Worm (Caenorhabditis elegans) whole organism, mixed stage, embryonic: ENCODE measurements around the gene F54F2.6.

Source experiments
- M03D4.4 ChIP-seq: sonication (generic microtip); optimal IDR thresholded peaks from 2 replicates; lab custom pipeline; 2017; ENCODE audit warnings: mild to moderate bottlenecking, missing genetic modification characterization, missing compliant biosample characterization
- bed-3 ChIP-seq: fragments of 200-800 bp; sonication (Bioruptor generic); optimal IDR thresholded peaks from 3 replicates; lab custom pipeline; 2018; ENCODE audit warnings: mild to moderate bottlenecking, missing genetic modification characterization, moderate library complexity, missing compliant biosample characterization
- blmp-1 ChIP-seq: fragments of 150-350 bp; optimal IDR thresholded peaks from 2 replicates; lab custom pipeline; 2014; ENCODE audit warnings: missing biosample characterization, missing genetic modification characterization
- ceh-83 ChIP-seq: fragments of 200-800 bp; sonication (Bioruptor generic); optimal IDR thresholded peaks from 2 replicates; lab custom pipeline; 2018; ENCODE audit warnings: mild to moderate bottlenecking, missing genetic modification characterization, missing compliant biosample characterization
- ces-1 ChIP-seq: fragments of 150-350 bp; optimal IDR thresholded peaks from 2 replicates; lab custom pipeline; 2014; ENCODE audit warnings: missing biosample characterization, missing genetic modification reagents, missing genetic modification characterization
- cnd-1 ChIP-seq: fragments of 200-800 bp; sonication (Bioruptor generic); optimal IDR thresholded peaks from 2 replicates; lab custom pipeline; 2018; ENCODE audit warnings: mild to moderate bottlenecking, missing genetic modification characterization, missing compliant biosample characterization
- drap-1 ChIP-seq: fragments of 200-800 bp; sonication (Bioruptor generic); optimal IDR thresholded peaks from 3 replicates; lab custom pipeline; 2018; ENCODE audit warnings: mild to moderate bottlenecking, missing genetic modification characterization, missing compliant biosample characterization
- elt-1 ChIP-seq: sonication (generic microtip); optimal IDR thresholded peaks from 2 replicates; lab custom pipeline; 2017; ENCODE audit warnings: missing genetic modification characterization, mild to moderate bottlenecking, missing compliant biosample characterization, antibody characterized with exemption, moderate library complexity, borderline replicate concordance; ENCODE audit not compliant: insufficient read depth
- elt-3 ChIP-seq: fragments of 150-350 bp; optimal IDR thresholded peaks from 2 replicates; lab custom pipeline; 2014; ENCODE audit warnings: missing biosample characterization, missing genetic modification characterization
- flh-1 ChIP-seq: fragments of 200-800 bp; sonication (Bioruptor generic); optimal IDR thresholded peaks from 2 replicates; lab custom pipeline; 2018; ENCODE audit warnings: mild to moderate bottlenecking, missing genetic modification characterization, moderate library complexity, missing compliant biosample characterization
- ham-2 ChIP-seq: fragments of 200-800 bp; sonication (Bioruptor generic); optimal IDR thresholded peaks from 2 replicates; lab custom pipeline; 2018; ENCODE audit warnings: mild to moderate bottlenecking, missing genetic modification characterization, missing compliant biosample characterization
- hlh-1 ChIP-seq: fragments of 150-350 bp; optimal IDR thresholded peaks from 2 replicates; lab custom pipeline; 2014; ENCODE audit warnings: missing biosample characterization, missing genetic modification reagents, missing genetic modification characterization
- lin-13 ChIP-seq: fragments of 150-350 bp; optimal IDR thresholded peaks from 2 replicates; lab custom pipeline; 2014; ENCODE audit warnings: missing biosample characterization, missing genetic modification characterization
- lin-32 ChIP-seq: fragments of 200-800 bp; sonication (Bioruptor generic); optimal IDR thresholded peaks from 2 replicates; lab custom pipeline; 2018; ENCODE audit warnings: mild to moderate bottlenecking, missing genetic modification characterization, missing compliant biosample characterization
- lsy-2 ChIP-seq: fragments of 150-350 bp; optimal IDR thresholded peaks from 2 replicates; lab custom pipeline; 2014; ENCODE audit warnings: missing biosample characterization, missing genetic modification characterization
- mab-5 ChIP-seq: fragments of 150-350 bp; optimal IDR thresholded peaks from 2 replicates; lab custom pipeline; 2014; ENCODE audit warnings: missing biosample characterization, missing genetic modification characterization
- mep-1 ChIP-seq: fragments of 150-350 bp; optimal IDR thresholded peaks from 2 replicates; lab custom pipeline; 2017; ENCODE audit warnings: missing biosample characterization, missing genetic modification reagents, missing genetic modification characterization, inconsistent platforms
- mls-2 ChIP-seq: sonication (generic microtip); optimal IDR thresholded peaks from 2 replicates; lab custom pipeline; 2016; ENCODE audit warnings: mild to moderate bottlenecking, missing genetic modification characterization, moderate library complexity, missing compliant biosample characterization
- nhr-12 ChIP-seq: fragments of 150-350 bp; optimal IDR thresholded peaks from 2 replicates; lab custom pipeline; 2014; ENCODE audit warnings: missing biosample characterization, missing genetic modification characterization
- nhr-2 ChIP-seq: fragments of 150-350 bp; optimal IDR thresholded peaks from 2 replicates; lab custom pipeline; 2014; ENCODE audit warnings: missing biosample characterization, missing genetic modification characterization
- nhr-237 ChIP-seq: fragments of 150-350 bp; optimal IDR thresholded peaks from 2 replicates; lab custom pipeline; 2014; ENCODE audit warnings: missing biosample characterization, missing genetic modification characterization
- nhr-76 ChIP-seq: sonication (generic microtip); optimal IDR thresholded peaks from 2 replicates; lab custom pipeline; 2017; ENCODE audit warnings: missing biosample characterization, missing genetic modification characterization
- pha-4 ChIP-seq: fragments of 150-350 bp; optimal IDR thresholded peaks from 2 replicates; lab custom pipeline; 2018; ENCODE audit warnings: missing biosample characterization, missing genetic modification reagents, missing genetic modification characterization
- snpc-4 ChIP-seq: fragments of 150-350 bp; optimal IDR thresholded peaks from 2 replicates; lab custom pipeline; 2014; ENCODE audit warnings: missing biosample characterization, missing genetic modification characterization
- sptf-1 ChIP-seq: sonication (generic microtip); optimal IDR thresholded peaks from 2 replicates; lab custom pipeline; 2017; ENCODE audit warnings: mild to moderate bottlenecking, missing genetic modification characterization, moderate library complexity, missing compliant biosample characterization
- tbx-8 ChIP-seq: fragments of 200-800 bp; sonication (Bioruptor generic); optimal IDR thresholded peaks from 2 replicates; lab custom pipeline; 2018; ENCODE audit warnings: mild to moderate bottlenecking, missing genetic modification characterization, moderate library complexity, missing compliant biosample characterization
- unc-120 ChIP-seq: sonication (generic microtip); optimal IDR thresholded peaks from 2 replicates; lab custom pipeline; 2017; ENCODE audit warnings: missing genetic modification characterization, missing compliant biosample characterization; ENCODE audit not compliant: poor library complexity, severe bottlenecking
- unc-39 ChIP-seq: fragments of 150-350 bp; optimal IDR thresholded peaks from 2 replicates; lab custom pipeline; 2014; ENCODE audit warnings: missing biosample characterization, missing genetic modification characterization
- unc-62 ChIP-seq: fragments of 150-350 bp; optimal IDR thresholded peaks from 2 replicates; lab custom pipeline; 2014; ENCODE audit warnings: missing biosample characterization, missing genetic modification reagents, missing genetic modification characterization
- zip-8 ChIP-seq: fragments of 150-350 bp; optimal IDR thresholded peaks from 2 replicates; lab custom pipeline; 2014; ENCODE audit warnings: missing biosample characterization, missing genetic modification characterization
- ztf-11 ChIP-seq: fragments of 150-350 bp; optimal IDR thresholded peaks from 2 replicates; lab custom pipeline; 2014; ENCODE audit warnings: missing biosample characterization, missing genetic modification characterization

Gene F54F2.6

DNA sequence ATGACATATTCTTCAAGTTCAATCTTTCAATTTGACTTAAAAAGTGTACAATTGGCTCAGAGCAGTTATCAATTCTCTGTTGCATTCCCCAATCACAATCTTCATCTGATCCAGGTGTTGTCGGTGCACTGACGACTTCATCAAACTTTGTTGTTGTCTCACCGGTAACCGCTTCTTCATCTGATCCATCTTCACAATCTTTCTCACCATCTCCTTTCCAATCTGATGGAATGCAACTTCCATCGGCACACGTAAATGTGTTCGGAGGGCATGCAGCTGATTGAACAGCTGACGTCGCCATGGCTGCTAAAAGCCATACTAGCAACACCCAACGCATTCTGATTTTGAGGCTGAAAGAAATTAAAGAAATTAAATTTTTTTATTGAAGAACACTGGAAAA, 37.6 kb upstream of the F54F2.6 start, which contains the start of gene F44E2.4:
TSS of gene F44E2.4 (minus strand) at position 350 of the 400 bp plus-strand sequence.
- no peak for TF ChIP-seq nhr-2 (tag; lab: Kevin White, UChicago)
- TF ChIP-seq flh-1, result no peak
- TF ChIP-seq elt-1 (tag; lab: Kevin White, UChicago), result peak; percentile 62
- TF ChIP-seq ham-2 (GFP tag; lab: Kevin White, UChicago), result peak; percentile 17
- no peak for TF ChIP-seq ces-1 (GFP tag; lab: Kevin White, UChicago)
- TF ChIP-seq M03D4.4 (tag; lab: Kevin White, UChicago), result no peak
- TF ChIP-seq nhr-12 (tag; lab: Kevin White, UChicago), result no peak

DNA sequence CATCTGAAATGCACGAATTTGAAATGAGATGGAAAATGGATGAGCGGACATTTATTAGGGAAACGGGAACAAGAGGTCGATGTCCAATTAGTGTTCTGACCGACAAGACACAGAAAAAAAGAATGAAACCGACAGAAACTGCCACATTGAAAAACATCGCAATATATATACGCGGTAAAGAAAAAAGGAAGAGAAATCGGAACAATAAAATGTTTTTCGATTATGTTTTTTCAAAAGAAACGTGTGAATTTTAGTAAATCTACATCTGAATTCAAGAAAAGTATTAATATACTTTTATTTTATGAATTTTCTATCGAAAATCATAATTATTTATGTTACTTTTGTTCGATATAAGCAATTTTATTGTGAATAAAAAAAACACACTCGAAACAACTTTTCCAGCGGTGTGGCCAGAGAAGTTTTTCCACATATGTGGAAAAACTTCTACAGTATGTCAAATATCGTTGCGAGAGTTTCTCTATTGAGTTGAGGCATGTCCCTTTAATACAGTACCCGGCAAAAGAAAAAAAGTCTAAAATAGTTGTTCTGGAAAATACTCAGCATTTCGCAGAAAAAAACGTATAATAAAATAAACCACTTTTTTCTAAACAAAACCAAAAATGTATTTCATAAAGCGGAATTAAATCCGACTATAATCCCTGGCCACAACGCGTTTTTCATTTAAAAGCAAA, 30.7 kb upstream of the F54F2.6 start, which contains the start of gene F44E2.10:
TSS of gene F44E2.10 (minus strand) at position 51 of the 692 bp plus-strand sequence.
- TF ChIP-seq nhr-237 (tag; lab: Kevin White, UChicago) (no peak), hlh-1 (tag; lab: Kevin White, UChicago) (no peak), unc-120 (tag; lab: Kevin White, UChicago) (no peak), unc-62 (GFP tag; lab: Kevin White, UChicago) (no peak), lsy-2 (tag; lab: Kevin White, UChicago) (no peak), tbx-8 (GFP tag; lab: Kevin White, UChicago) (no peak), ceh-83 (no peak), elt-1 (tag; lab: Kevin White, UChicago) (no peak), lin-32 (GFP tag; lab: Kevin White, UChicago) (no peak), bed-3 (GFP tag; lab: Kevin White, UChicago) (no peak), cnd-1 (tag; lab: Kevin White, UChicago) (no peak), drap-1 (GFP tag; lab: Kevin White, UChicago) (no peak)

DNA sequence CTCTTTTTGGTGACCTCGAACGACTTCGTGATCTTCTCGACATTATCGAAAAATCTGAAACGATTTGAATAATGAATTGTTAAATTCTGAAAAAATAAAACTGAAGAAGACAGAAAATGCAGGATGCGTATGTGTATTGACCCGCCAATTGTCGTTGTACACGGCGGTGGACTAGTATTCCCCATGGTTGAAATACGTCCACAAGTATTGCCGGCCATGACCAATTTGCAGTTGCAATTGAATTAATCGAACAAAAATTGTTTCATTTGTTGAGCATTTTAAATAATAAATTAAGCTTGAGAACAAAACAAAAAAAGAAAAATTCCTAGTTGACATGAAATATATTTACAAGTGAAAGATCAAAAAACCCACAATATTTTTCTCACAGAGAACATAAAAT, 28.7 kb upstream of the F54F2.6 start, which contains the start of gene F44E2.3:
TSS of gene F44E2.3 (minus strand) at position 61 of the 400 bp plus-strand sequence.
- TF ChIP-seq mls-2 (no peak), mab-5 (no peak), sptf-1 (no peak), elt-1 (tag; lab: Kevin White, UChicago) (no peak), cnd-1 (tag; lab: Kevin White, UChicago) (no peak), ztf-11 (no peak), ces-1 (GFP tag; lab: Kevin White, UChicago) (peak; percentile 93), unc-62 (GFP tag; lab: Kevin White, UChicago) (no peak), hlh-1 (tag; lab: Kevin White, UChicago) (peak; percentile 12), lsy-2 (tag; lab: Kevin White, UChicago) (no peak)

DNA sequence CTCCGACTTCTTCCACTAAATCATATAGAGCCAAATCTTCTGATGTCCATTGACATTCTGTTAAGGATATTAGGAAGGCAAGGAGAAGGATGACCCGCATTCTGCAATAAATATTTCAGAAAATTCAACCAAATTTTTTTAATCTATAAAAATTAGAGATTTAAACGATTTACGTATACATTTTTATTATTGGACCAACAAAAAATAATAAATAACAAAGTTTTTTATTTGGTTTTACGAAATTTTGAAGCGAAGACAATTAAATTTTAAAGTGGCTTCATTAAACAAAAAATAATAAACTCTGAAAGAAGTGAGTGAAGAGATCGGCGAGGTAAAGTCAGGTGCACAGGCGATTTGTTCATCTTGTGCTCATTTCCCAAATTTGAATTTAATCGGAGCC, 26.6 kb upstream of the F54F2.6 start, which contains the start of gene F54F2.9:
TSS of gene F54F2.9 (minus strand) at position 101 of the 400 bp plus-strand sequence.
- TF ChIP-seq lsy-2 (tag; lab: Kevin White, UChicago), result no peak
- no peak for TF ChIP-seq hlh-1 (tag; lab: Kevin White, UChicago)
- TF ChIP-seq nhr-12 (tag; lab: Kevin White, UChicago), result no peak
- TF ChIP-seq tbx-8 (GFP tag; lab: Kevin White, UChicago), result no peak
- no peak for TF ChIP-seq zip-8
- no peak for TF ChIP-seq unc-120 (tag; lab: Kevin White, UChicago)
- TF ChIP-seq ham-2 (GFP tag; lab: Kevin White, UChicago), result no peak
- TF ChIP-seq ceh-83, result no peak
- no peak for TF ChIP-seq nhr-2 (tag; lab: Kevin White, UChicago)
- TF ChIP-seq drap-1 (GFP tag; lab: Kevin White, UChicago), result no peak
- TF ChIP-seq blmp-1 (tag; lab: Kevin White, UChicago), result no peak
- no peak for TF ChIP-seq nhr-237 (tag; lab: Kevin White, UChicago)
- TF ChIP-seq cnd-1 (tag; lab: Kevin White, UChicago), result no peak
- TF ChIP-seq bed-3 (GFP tag; lab: Kevin White, UChicago), result no peak
- TF ChIP-seq, all 35 proteins: peak for 0

DNA sequence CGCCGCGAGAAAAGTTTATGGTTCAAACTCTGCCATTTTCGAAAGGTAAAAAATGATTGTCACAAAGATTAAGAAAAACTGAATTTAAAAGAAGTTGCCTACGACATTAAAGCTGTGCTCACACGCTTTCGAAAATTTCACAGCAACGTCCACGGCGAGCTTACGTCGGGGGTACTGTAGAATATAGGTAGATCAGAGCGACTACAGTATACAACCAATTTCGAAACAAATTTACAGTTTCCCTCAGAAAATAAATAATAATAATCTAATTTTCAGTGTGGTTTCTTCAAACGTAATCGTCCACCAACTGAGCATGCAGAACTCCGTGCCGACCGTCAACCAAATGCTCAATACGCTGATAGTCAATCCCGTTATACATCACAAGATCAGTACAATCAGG, 24.1 kb upstream of the F54F2.6 start:
- TF ChIP-seq ces-1 (GFP tag; lab: Kevin White, UChicago), result no peak
- TF ChIP-seq mls-2, result no peak
- no peak for TF ChIP-seq mab-5
- TF ChIP-seq nhr-12 (tag; lab: Kevin White, UChicago), result no peak
- no peak for TF ChIP-seq nhr-76
- TF ChIP-seq lin-13 (tag; lab: Kevin White, UChicago), result no peak
- TF ChIP-seq M03D4.4 (tag; lab: Kevin White, UChicago), result no peak
- TF ChIP-seq hlh-1 (tag; lab: Kevin White, UChicago), result no peak
- no peak for TF ChIP-seq mep-1 (tag; lab: Kevin White, UChicago)
- no peak for TF ChIP-seq snpc-4
- no peak for TF ChIP-seq tbx-8 (GFP tag; lab: Kevin White, UChicago)
- TF ChIP-seq lsy-2 (tag; lab: Kevin White, UChicago), result no peak
- no peak for TF ChIP-seq pha-4 (tag; lab: Kevin White, UChicago)
- no peak for TF ChIP-seq ztf-11
- no peak for TF ChIP-seq unc-39
- TF ChIP-seq unc-62 (GFP tag; lab: Kevin White, UChicago), result no peak
- no peak for TF ChIP-seq zip-8
- no peak for TF ChIP-seq bed-3 (GFP tag; lab: Kevin White, UChicago)
- no peak for TF ChIP-seq ceh-83
- no peak for TF ChIP-seq elt-3 (tag; lab: Kevin White, UChicago)
